Fruit fly (Drosophila melanogaster) whole organism, adult: ENCODE results near the gene CG33235.

Experiments
- CG11617 ChIP-seq: fragments of 200-800 bp; sonication (Bioruptor generic); optimal IDR thresholded peaks from 2 replicates; lab custom pipeline; 2017; ENCODE audit warnings: mild to moderate bottlenecking, missing biosample characterization, missing genetic modification reagents, missing genetic modification characterization
- CG1620 ChIP-seq: fragments of 200-800 bp; sonication (Bioruptor generic); optimal IDR thresholded peaks from 2 replicates; lab custom pipeline; 2016; ENCODE audit warnings: missing biosample characterization, missing genetic modification characterization
- CG7045 ChIP-seq: fragments of 200-800 bp; sonication (Bioruptor generic); optimal IDR thresholded peaks from 2 replicates; lab custom pipeline; 2017; ENCODE audit warnings: missing biosample characterization, mild to moderate bottlenecking, missing genetic modification characterization

DNA sequence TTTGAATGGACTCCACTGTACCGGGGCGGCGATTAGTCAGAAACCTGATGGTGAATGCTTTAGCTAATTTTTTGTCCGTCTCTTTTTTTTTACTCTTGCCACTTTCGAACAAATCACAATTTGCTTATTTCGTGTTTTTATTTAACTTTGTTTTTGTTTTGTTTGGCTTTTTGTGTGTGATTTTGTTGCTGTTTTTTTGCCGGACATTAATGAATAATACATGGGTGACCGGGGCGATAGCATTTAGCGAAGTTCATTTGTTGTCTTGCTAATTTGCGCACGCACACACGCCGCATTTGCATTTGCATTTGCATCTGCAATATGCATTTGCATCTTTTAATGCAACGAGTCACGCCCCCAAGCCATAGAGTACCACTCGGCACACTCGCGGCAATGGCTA lies 42.7 kb downstream of the CG33235 start:
- TF ChIP-seq CG11617 (GFP tag; lab: Kevin White, UChicago) (no peak), CG7045 (GFP tag; lab: Kevin White, UChicago) (no peak), CG1620 (GFP tag; lab: Kevin White, UChicago) (no peak)
